Worm (Caenorhabditis elegans) whole organism, L4/young adult: ENCODE measurements around the gene Y94H6A.7.

ENCODE experiments used
- dao-5 ChIP-seq: sonication (generic microtip); optimal IDR thresholded peaks from 2 replicates; lab custom pipeline; 2016; ENCODE audit warnings: missing genotype, missing genetic modification characterization, moderate library complexity, missing compliant biosample characterization
- him-1 ChIP-seq: sonication (generic microtip); optimal IDR thresholded peaks from 2 replicates; lab custom pipeline; 2016; ENCODE audit warnings: missing genotype, missing genetic modification reagents, missing genetic modification characterization, missing compliant biosample characterization

DNA sequence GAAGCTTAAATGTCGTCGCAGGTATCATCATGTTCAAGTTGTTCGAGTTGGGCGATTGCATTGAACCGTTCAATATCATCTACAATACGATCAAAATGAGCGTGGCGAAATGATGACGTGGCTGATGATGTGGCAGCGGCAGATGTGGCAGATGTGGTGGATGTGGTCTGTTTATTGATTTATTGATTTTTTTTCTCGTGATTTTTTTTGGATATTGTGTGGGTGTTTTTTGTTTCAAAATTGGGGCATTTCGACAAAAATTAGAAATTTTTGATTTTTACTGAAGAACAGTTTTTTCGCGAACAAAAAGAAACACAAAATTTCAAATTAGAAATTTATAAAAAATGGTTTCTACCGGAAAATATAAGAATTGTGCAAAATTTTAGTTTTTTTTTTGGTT, 36.1 kb downstream of the Y94H6A.7 start:
- TF ChIP-seq him-1 (tag; lab: Kevin White, UChicago): no peak
- no peak for TF ChIP-seq dao-5 (tag; lab: Kevin White, UChicago)
